Fruit fly (Drosophila melanogaster) whole organism, embryonic: ENCODE data around the gene CG14020.

Experiments used
- CG10267 ChIP-seq: fragments of 200-800 bp; sonication (Bioruptor generic); optimal IDR thresholded peaks from 2 replicates; lab custom pipeline; 2018; ENCODE audit warnings: missing biosample characterization, mild to moderate bottlenecking, missing genetic modification characterization, moderate library complexity
- CG10321 ChIP-seq: fragments of 200-800 bp; sonication (Bioruptor generic); IDR thresholded peaks from 2 replicates; pipeline ENCODE4 v1.3.6; 2022; ENCODE audit warnings: missing biosample characterization, missing genetic modification characterization
- CG10543 ChIP-seq: fragments of 200-800 bp; sonication (Bioruptor generic); optimal IDR thresholded peaks from 3 replicates; lab custom pipeline; 2017; ENCODE audit warnings: missing biosample characterization, mild to moderate bottlenecking, missing genetic modification characterization, moderate library complexity
- CG13287 ChIP-seq: fragments of 200-800 bp; sonication (Bioruptor generic); IDR thresholded peaks from 2 replicates; pipeline ENCODE4 v1.3.6; 2022; ENCODE audit warnings: missing biosample characterization, missing genetic modification characterization; ENCODE audit not compliant: partially characterized antibody
- CG15514 ChIP-seq: fragments of 200-800 bp; sonication (Bioruptor generic); optimal IDR thresholded peaks from 3 replicates; lab custom pipeline; 2017; ENCODE audit warnings: missing biosample characterization, missing genetic modification characterization, mild to moderate bottlenecking, moderate library complexity, missing genetic modification reagents
- CG17359 ChIP-seq: fragments of 200-800 bp; sonication (Bioruptor generic); optimal IDR thresholded peaks from 3 replicates; lab custom pipeline; 2018; ENCODE audit warnings: missing biosample characterization, mild to moderate bottlenecking, missing genetic modification characterization, moderate library complexity
- CG17912 ChIP-seq: fragments of 200-800 bp; sonication (Bioruptor generic); optimal IDR thresholded peaks from 2 replicates; lab custom pipeline; 2018; ENCODE audit warnings: missing biosample characterization, mild to moderate bottlenecking, missing genetic modification characterization
- CG2120 ChIP-seq: fragments of 200-800 bp; sonication (Bioruptor generic); optimal IDR thresholded peaks from 3 replicates; lab custom pipeline; 2016; ENCODE audit warnings: missing biosample characterization, missing genetic modification characterization
- CG2129 ChIP-seq: fragments of 200-800 bp; sonication (Bioruptor generic); IDR thresholded peaks from 2 replicates; pipeline ENCODE4 v1.3.6; 2022; ENCODE audit warnings: missing biosample characterization, missing genetic modification characterization; ENCODE audit not compliant: partially characterized antibody
- CG2202 ChIP-seq: fragments of 200-800 bp; sonication (Bioruptor generic); optimal IDR thresholded peaks from 2 replicates; lab custom pipeline; 2018; ENCODE audit warnings: missing biosample characterization, mild to moderate bottlenecking, missing genetic modification characterization
- CG32532 ChIP-seq: fragments of 200-800 bp; sonication (Bioruptor generic); IDR thresholded peaks from 2 replicates; pipeline ENCODE4 v1.3.6; 2022; ENCODE audit warnings: missing biosample characterization, missing genetic modification characterization
- CG3847 ChIP-seq: fragments of 200-800 bp; sonication (Bioruptor generic); IDR thresholded peaks from 2 replicates; pipeline ENCODE4 v1.3.6; 2022; ENCODE audit warnings: missing biosample characterization, missing genetic modification characterization
- CG3995 ChIP-seq: fragments of 200-800 bp; sonication (Bioruptor generic); optimal IDR thresholded peaks from 3 replicates; lab custom pipeline; 2016; ENCODE audit warnings: missing biosample characterization, missing genetic modification characterization
- CG4820 ChIP-seq: fragments of 200-800 bp; sonication (Bioruptor generic); optimal IDR thresholded peaks from 3 replicates; lab custom pipeline; 2016; ENCODE audit warnings: missing biosample characterization, missing genetic modification characterization
- CG7786 ChIP-seq: fragments of 200-800 bp; sonication (Bioruptor generic); optimal IDR thresholded peaks from 2 replicates; lab custom pipeline; 2016; ENCODE audit warnings: missing biosample characterization, missing genetic modification characterization
- CG7839 ChIP-seq: fragments of 200-800 bp; sonication (Bioruptor generic); optimal IDR thresholded peaks from 3 replicates; lab custom pipeline; 2018; ENCODE audit warnings: missing biosample characterization, mild to moderate bottlenecking, missing genetic modification characterization, moderate library complexity
- CG7963 ChIP-seq: fragments of 200-800 bp; sonication (Bioruptor generic); IDR thresholded peaks from 3 replicates; pipeline ENCODE4 v1.3.6; 2022; ENCODE audit warnings: missing biosample characterization, missing genetic modification characterization; ENCODE audit not compliant: partially characterized antibody
- CG8281 ChIP-seq: fragments of 200-800 bp; sonication (Bioruptor generic); optimal IDR thresholded peaks from 2 replicates; lab custom pipeline; 2018; ENCODE audit warnings: missing biosample characterization, mild to moderate bottlenecking, missing genetic modification characterization, moderate library complexity
- Doc3 ChIP-seq: fragments of 200-800 bp; sonication (Bioruptor generic); IDR thresholded peaks from 3 replicates; pipeline ENCODE4 v1.3.6; 2022; ENCODE audit warnings: missing biosample characterization, missing genetic modification characterization; ENCODE audit not compliant: partially characterized antibody
- Dp ChIP-seq: fragments of 200-800 bp; sonication (Bioruptor generic); optimal IDR thresholded peaks from 2 replicates; lab custom pipeline; 2018; ENCODE audit warnings: missing biosample characterization, mild to moderate bottlenecking, missing genetic modification characterization, moderate library complexity
- E2f2 ChIP-seq: fragments of 200-800 bp; sonication (Bioruptor generic); IDR thresholded peaks from 2 replicates; pipeline ENCODE4 v1.3.6; 2022; ENCODE audit warnings: missing biosample characterization, missing genetic modification characterization
- Ets65A ChIP-seq: fragments of 200-800 bp; sonication (Bioruptor generic); peaks from one replicate; lab custom pipeline; 2016; ENCODE audit warnings: missing biosample characterization, missing genetic modification characterization
- MTF-1 ChIP-seq: fragments of 200-800 bp; sonication (Bioruptor generic); optimal IDR thresholded peaks from 2 replicates; lab custom pipeline; 2018; ENCODE audit warnings: missing biosample characterization, mild to moderate bottlenecking, missing genetic modification characterization, borderline replicate concordance
- Med ChIP-seq: fragments of 200-800 bp; sonication (Bioruptor generic); peaks from one replicate; lab custom pipeline; 2016; ENCODE audit warnings: missing biosample characterization, missing genetic modification characterization, mild to moderate bottlenecking, inconsistent platforms, moderate library complexity
- Nf-YA ChIP-seq: fragments of 200-800 bp; sonication (Bioruptor generic); IDR thresholded peaks from 2 replicates; pipeline ENCODE4 v1.3.6; 2022; ENCODE audit warnings: missing biosample characterization, missing genetic modification characterization
- Nf-YC ChIP-seq: fragments of 200-800 bp; optimal IDR thresholded peaks from 3 replicates; lab custom pipeline; 2019; ENCODE audit warnings: missing biosample characterization, mild to moderate bottlenecking, missing genetic modification characterization, moderate library complexity
- NfI ChIP-seq: fragments of 200-800 bp; sonication (Bioruptor generic); optimal IDR thresholded peaks from 3 replicates; lab custom pipeline; 2018; ENCODE audit warnings: missing biosample characterization, mild to moderate bottlenecking, missing genetic modification characterization, moderate library complexity
- Pdp1 ChIP-seq, 2 experiments: fragments of 200-800 bp; sonication (Bioruptor generic); optimal IDR thresholded peaks; 3 replicates each; lab custom pipeline; 2016; ENCODE audit warnings: missing biosample characterization in 2 of 2, missing genetic modification characterization in 2 of 2, mild to moderate bottlenecking in 1 of 2, moderate library complexity in 1 of 2
- Vsx1 ChIP-seq: fragments of 200-800 bp; sonication (Bioruptor generic); optimal IDR thresholded peaks from 2 replicates; lab custom pipeline; 2017; ENCODE audit warnings: missing biosample characterization, mild to moderate bottlenecking, missing genetic modification characterization, missing genetic modification reagents
- cas ChIP-seq: fragments of 200-800 bp; sonication (Bioruptor generic); IDR thresholded peaks from 2 replicates; pipeline ENCODE4 v1.3.6; 2022; ENCODE audit warnings: missing biosample characterization, missing genetic modification characterization
- ewg ChIP-seq: fragments of 200-800 bp; sonication (Bioruptor generic); optimal IDR thresholded peaks from 3 replicates; lab custom pipeline; 2017; ENCODE audit warnings: mild to moderate bottlenecking, missing biosample characterization, missing genetic modification reagents, missing genetic modification characterization
- exex ChIP-seq: fragments of 200-800 bp; sonication (Bioruptor generic); optimal IDR thresholded peaks from 4 replicates; lab custom pipeline; 2018; ENCODE audit warnings: missing biosample characterization, mild to moderate bottlenecking, missing genetic modification characterization, moderate library complexity
- eyg ChIP-seq: fragments of 200-800 bp; sonication (Bioruptor generic); optimal IDR thresholded peaks from 3 replicates; lab custom pipeline; 2016; ENCODE audit warnings: missing biosample characterization, missing genetic modification characterization
- hb ChIP-seq: fragments of 200-800 bp; sonication (Bioruptor generic); IDR thresholded peaks from 3 replicates; pipeline ENCODE4 v1.3.6; 2022; ENCODE audit warnings: missing biosample characterization, missing genetic modification characterization; ENCODE audit not compliant: partially characterized antibody
- hbn ChIP-seq: fragments of 200-800 bp; sonication (Bioruptor generic); IDR thresholded peaks from 2 replicates; pipeline ENCODE4 v1.3.6; 2022; ENCODE audit warnings: missing biosample characterization, missing genetic modification characterization; ENCODE audit not compliant: partially characterized antibody
- ken ChIP-seq: fragments of 200-800 bp; sonication (Bioruptor generic); IDR thresholded peaks from 3 replicates; pipeline ENCODE4 v1.3.6; 2022; ENCODE audit warnings: missing biosample characterization, missing genetic modification characterization
- lov ChIP-seq, 2 experiments: fragments of 200-800 bp in 1 of 2; fragments of >200 bp in 1 of 2; sonication (Bioruptor generic) in 1 of 2; IDR thresholded peaks in 1 of 2; optimal IDR thresholded peaks in 1 of 2; 2 replicates in 1 of 2; 3 replicates in 1 of 2; pipeline versions ENCODE4 v1.3.6 to Lab custom; 2017 to 2022; ENCODE audit warnings: missing biosample characterization in 1 of 2, missing genetic modification characterization in 1 of 2
- maf-S ChIP-seq: fragments of 200-800 bp; sonication (Bioruptor generic); optimal IDR thresholded peaks from 2 replicates; lab custom pipeline; 2016; ENCODE audit warnings: missing biosample characterization, missing genetic modification characterization
- pum ChIP-seq: fragments of 200-800 bp; sonication (Bioruptor generic); optimal IDR thresholded peaks from 2 replicates; lab custom pipeline; 2016; ENCODE audit warnings: missing biosample characterization, missing genetic modification characterization
- repo ChIP-seq: fragments of 200-800 bp; sonication (Bioruptor generic); optimal IDR thresholded peaks from 2 replicates; lab custom pipeline; 2016; ENCODE audit warnings: missing biosample characterization, missing genetic modification characterization
- ro ChIP-seq: fragments of 200-800 bp; sonication (Bioruptor generic); IDR thresholded peaks from 2 replicates; pipeline ENCODE4 v1.3.6; 2022; ENCODE audit warnings: missing biosample characterization, missing genetic modification characterization
- row ChIP-seq: fragments of 200-800 bp; sonication (Bioruptor generic); IDR thresholded peaks from 3 replicates; pipeline ENCODE4 v1.3.6; 2022; ENCODE audit warnings: missing biosample characterization, missing genetic modification characterization
- so ChIP-seq: fragments of 200-800 bp; sonication (Bioruptor generic); IDR thresholded peaks from 3 replicates; pipeline ENCODE4 v1.3.6; 2022; ENCODE audit warnings: missing biosample characterization, missing genetic modification characterization
- unpg ChIP-seq: fragments of 200-800 bp; sonication (Bioruptor generic); optimal IDR thresholded peaks from 3 replicates; lab custom pipeline; 2018; ENCODE audit warnings: missing biosample characterization, mild to moderate bottlenecking, missing genetic modification characterization, moderate library complexity
- wek ChIP-seq: fragments of 200-800 bp; sonication (Bioruptor generic); optimal IDR thresholded peaks from 3 replicates; lab custom pipeline; 2018; ENCODE audit warnings: missing biosample characterization, mild to moderate bottlenecking, missing genetic modification characterization, moderate library complexity

The CG14020 gene

DNA sequence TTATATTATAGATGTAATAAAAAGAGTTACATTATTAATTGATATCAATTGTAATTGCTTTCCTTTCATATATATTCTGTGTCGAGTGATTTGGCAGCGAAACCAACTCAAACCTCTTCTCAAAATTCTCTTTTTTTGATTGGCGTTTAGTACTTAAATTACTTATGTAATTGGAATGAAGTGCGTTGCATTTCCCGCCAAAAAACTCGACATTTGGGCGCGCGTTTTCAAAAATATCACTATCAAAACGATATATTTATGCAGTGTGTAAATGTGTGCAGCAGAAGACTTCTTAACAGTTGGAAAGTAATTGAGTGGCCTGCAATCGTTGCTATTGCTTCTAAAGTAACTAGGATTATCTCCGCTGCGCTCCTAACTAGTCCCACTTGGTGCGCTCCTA is 19.5 kb downstream of the CG14020 start:
- TF ChIP-seq Pdp1 (GFP tag; optimal IDR thresholded peaks at IDR 0.05; lab: Kevin White, UChicago), result peak in 1 of 2 experiments; percentile 85
- peak; percentile 54 for TF ChIP-seq E2f2 (GFP tag; lab: Robert Waterston, UW)
- TF ChIP-seq CG15514, result no peak
- TF ChIP-seq CG7786 (GFP tag; lab: Kevin White, UChicago), result no peak
- peak; percentile 48 for TF ChIP-seq Dp (GFP tag; lab: Kevin White, UChicago)
- TF ChIP-seq hbn, result no peak
- TF ChIP-seq so (GFP tag; lab: Robert Waterston, UW), result no peak
- no peak for TF ChIP-seq eyg

DNA sequence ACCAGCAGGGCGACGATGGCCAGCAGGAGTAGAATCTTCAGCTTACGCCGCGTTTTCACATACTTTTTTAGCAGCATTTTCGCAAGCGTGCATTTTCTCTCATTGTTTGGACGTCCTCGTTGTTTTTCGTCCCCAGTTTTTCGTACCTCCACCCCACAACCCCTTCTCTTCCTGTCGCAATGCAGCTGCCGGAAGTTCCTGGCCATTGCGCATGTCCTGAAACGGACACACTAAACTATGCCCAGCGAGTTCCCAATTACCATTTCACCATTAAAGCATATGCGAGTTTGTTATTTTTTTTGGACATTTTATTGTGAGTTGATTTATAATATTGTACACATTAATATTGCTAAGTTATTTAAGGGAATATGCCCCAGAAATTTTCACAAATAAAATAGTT is 21.5 kb downstream of the CG14020 start, which contains the start of gene CG14015:
Gene CG14015 (minus strand): TSS at position 163 of the 400 bp plus-strand sequence.
- TF ChIP-seq CG2120 (GFP tag; lab: Kevin White, UChicago) (no peak), MTF-1 (GFP tag; lab: Kevin White, UChicago) (no peak), cas (GFP tag; lab: Robert Waterston, UW) (no peak), CG8281 (tag; lab: Kevin White, UChicago) (no peak), CG10321 (GFP tag; lab: Robert Waterston, UW) (no peak), CG17912 (GFP tag; lab: Kevin White, UChicago) (no peak), wek (GFP tag; lab: Kevin White, UChicago) (no peak), CG15514 (peak; percentile 29), CG10543 (GFP tag; lab: Kevin White, UChicago) (no peak), Med (GFP tag; lab: Kevin White, UChicago) (peak; percentile 65), exex (no peak), row (GFP tag; lab: Robert Waterston, UW) (peak; percentile 52; the same call in 2 of the 3 replicates), hb (GFP tag; lab: Robert Waterston, UW) (no peak), unpg (GFP tag; lab: Kevin White, UChicago) (no peak), Ets65A (GFP tag; lab: Kevin White, UChicago) (peak; percentile 73), Nf-YC (tag; lab: Kevin White, UChicago) (no peak), ewg (GFP tag; lab: Kevin White, UChicago) (peak; percentile 92), Vsx1 (GFP tag; lab: Kevin White, UChicago) (no peak)

DNA sequence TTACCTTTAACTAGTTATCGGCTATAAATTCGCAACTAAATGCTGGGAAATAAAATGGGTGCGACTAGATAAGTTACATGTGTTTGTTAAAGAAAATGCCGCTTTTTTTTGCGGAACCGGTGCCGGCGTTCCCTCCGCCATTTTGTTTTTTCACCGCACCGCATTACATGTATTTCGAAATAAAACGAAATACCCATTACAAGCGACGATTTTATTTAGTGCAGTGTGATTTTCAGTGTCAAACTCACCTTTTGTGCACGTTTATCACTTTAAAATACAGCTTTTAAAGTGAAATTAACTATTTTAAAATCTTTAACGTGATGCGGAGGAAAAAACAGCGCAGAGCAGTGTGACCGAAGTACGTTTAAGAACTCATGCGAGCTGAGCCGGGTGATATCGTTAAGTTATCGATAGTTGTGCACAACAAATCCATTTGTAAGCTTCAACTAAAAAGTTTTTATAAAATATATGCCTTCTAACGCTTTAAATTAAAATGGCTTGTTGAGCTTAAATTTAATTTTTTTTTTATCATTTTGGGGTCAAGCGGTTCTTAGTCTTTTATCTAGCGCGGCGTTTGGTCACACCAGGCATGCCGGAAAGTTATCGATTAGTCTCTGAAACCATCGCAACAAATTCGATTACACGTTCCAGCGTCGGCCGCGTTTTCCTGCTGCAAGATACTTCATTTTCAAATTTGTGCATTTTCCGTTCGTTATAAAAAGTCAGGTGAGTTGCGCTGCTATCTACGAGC is 24.6 kb downstream of the CG14020 start, which contains the start of the genes Hel25E and Lam:
Gene Hel25E (minus strand): TSS at position 380 of the 751 bp plus-strand sequence.
Gene Lam (plus strand): TSS at position 546 of the 751 bp plus-strand sequence.
- TF ChIP-seq CG2129 (GFP tag; lab: Robert Waterston, UW) (peak; percentile 87), repo (GFP tag; lab: Kevin White, UChicago) (no peak), pum (no peak), CG2202 (tag; lab: Kevin White, UChicago) (no peak), CG7963 (GFP tag; lab: Robert Waterston, UW) (peak; percentile 54; the same call in 2 of the 3 replicates), maf-S (GFP tag; lab: Kevin White, UChicago) (peak; percentile 16), CG10267 (tag; lab: Kevin White, UChicago) (peak; percentile 69), ken (no peak), CG13287 (peak; percentile 95), lov (optimal IDR thresholded peaks at IDR 0.05; lab: Kevin White, UChicago) (no peak), lov (GFP tag; IDR thresholded peaks at IDR 0.05; lab: Robert Waterston, UW) (no peak), NfI (no peak), Vsx1 (GFP tag; lab: Kevin White, UChicago) (no peak), CG3995 (GFP tag; lab: Kevin White, UChicago) (peak; percentile 49), CG4820 (GFP tag; lab: Kevin White, UChicago) (no peak), CG7839 (tag; lab: Kevin White, UChicago) (no peak), CG32532 (GFP tag; lab: Robert Waterston, UW) (no peak), CG17359 (peak; percentile 94), exex (no peak), CG3847 (GFP tag; lab: Robert Waterston, UW) (peak; percentile 69), ro (GFP tag; lab: Robert Waterston, UW) (no peak), Nf-YA (no peak), Doc3 (peak; percentile 87)
